Worm (Caenorhabditis elegans): ENCODE results near the gene lep-2.

ce11 chrIV:991181-991642, 871 bp upstream of the lep-2 start:
- TF ChIP-seq dao-5 (tag; optimal IDR thresholded peaks at IDR 0.05) (no peak), him-1 (tag; optimal IDR thresholded peaks at IDR 0.05) (no peak), W03F9.2 (tag; optimal IDR thresholded peaks at IDR 0.05) (peak; percentile 3)

All from whole organism, L4/young adult.